Fruit fly (Drosophila melanogaster): ENCODE data around the gene CG17249.

The CG17249 gene

DNA sequence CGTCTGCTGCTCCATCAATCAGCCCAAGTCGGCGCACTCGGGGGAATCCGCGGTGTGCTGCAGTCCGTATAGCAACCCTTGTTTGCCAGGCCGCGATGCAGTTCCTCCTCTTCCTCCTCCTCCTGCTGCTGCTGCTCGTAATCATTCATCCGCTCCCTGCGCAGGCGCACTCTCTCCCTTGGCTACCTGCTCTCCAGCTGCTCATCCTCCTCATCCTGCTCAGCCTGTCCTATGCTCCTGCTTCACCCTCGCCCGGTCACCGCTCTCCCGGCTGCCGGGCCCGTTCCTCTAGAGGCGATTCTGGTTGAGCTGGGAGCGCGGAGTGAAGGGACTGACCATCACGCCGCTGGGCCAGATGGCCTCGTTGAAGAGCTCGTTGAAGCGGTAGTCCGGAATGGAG is 20.3 kb downstream of the CG17249 start:
- TF ChIP-seq cic (GFP tag; optimal IDR thresholded peaks at IDR 0.05) (no peak), tj (GFP tag; optimal IDR thresholded peaks at IDR 0.05) (no peak), Mnt (GFP tag; optimal IDR thresholded peaks at IDR 0.05) (no peak), CG33017 (tag; optimal IDR thresholded peaks at IDR 0.05) (no peak), CG12768 (GFP tag; optimal IDR thresholded peaks at IDR 0.05) (no peak), cnc (optimal IDR thresholded peaks at IDR 0.05) (no peak), Clk (GFP tag; optimal IDR thresholded peaks at IDR 0.05) (no peak), bab1 (GFP tag; optimal IDR thresholded peaks at IDR 0.05) (no peak), CG7101 (tag; optimal IDR thresholded peaks at IDR 0.05) (no peak), toe (GFP tag; optimal IDR thresholded peaks at IDR 0.05) (no peak), CG14711 (tag; optimal IDR thresholded peaks at IDR 0.05) (no peak), kay (GFP tag; ENCODE audit: borderline replicate concordance) (no peak), pad (GFP tag; optimal IDR thresholded peaks at IDR 0.05) (no peak), CG1620 (GFP tag; optimal IDR thresholded peaks at IDR 0.05) (no peak), CG11617 (GFP tag; optimal IDR thresholded peaks at IDR 0.05) (no peak)

DNA sequence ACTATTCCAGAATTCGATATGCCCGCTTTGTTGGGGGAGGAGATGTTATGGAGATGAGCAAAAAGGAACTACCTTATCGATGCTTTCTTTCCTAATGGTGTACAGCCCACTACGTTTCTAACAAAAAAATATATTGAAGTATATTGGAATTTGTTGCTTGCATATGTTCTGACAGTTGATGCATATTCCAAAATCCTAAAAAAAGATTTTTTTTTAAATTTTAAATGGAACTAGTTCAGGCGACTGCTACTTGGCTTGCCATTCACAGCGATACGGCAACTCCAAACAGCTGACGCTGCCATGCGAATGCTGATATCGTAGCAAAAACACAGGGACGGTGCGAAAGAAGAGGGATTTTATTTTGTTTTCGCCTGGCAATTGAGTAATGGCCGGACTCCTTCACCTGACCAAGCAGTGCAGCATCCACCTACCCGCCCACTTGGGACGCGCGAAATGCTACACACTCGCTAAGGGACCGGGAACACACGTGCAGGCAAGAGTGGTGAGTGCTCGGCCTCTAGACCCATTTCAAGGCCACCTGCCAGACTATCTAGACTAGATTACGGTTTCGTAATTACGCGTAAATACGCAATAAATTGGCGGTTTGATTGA is 29.0 kb downstream of the CG17249 start, which contains the start of the genes CG13926, ABCB7 and CG33230:
TSS of gene CG13926 (minus strand) at position 43 of the 612 bp plus-strand sequence.
TSS of gene ABCB7 (plus strand) at position 299 of the 612 bp plus-strand sequence.
TSS of gene CG33230 (plus strand) at position 299 of the 612 bp plus-strand sequence.
- TF ChIP-seq Mnt (GFP tag; optimal IDR thresholded peaks at IDR 0.05) (peak; percentile 70), CG12768 (GFP tag; optimal IDR thresholded peaks at IDR 0.05) (peak; percentile 48), pad (GFP tag; optimal IDR thresholded peaks at IDR 0.05) (peak; percentile 10), CG5204 (GFP tag; optimal IDR thresholded peaks at IDR 0.05) (peak; percentile 45), CG1620 (GFP tag; optimal IDR thresholded peaks at IDR 0.05) (peak; percentile 27), CG33017 (tag; optimal IDR thresholded peaks at IDR 0.05) (no peak), toe (GFP tag; optimal IDR thresholded peaks at IDR 0.05) (peak; percentile 24), Crg-1 (GFP tag; optimal IDR thresholded peaks at IDR 0.05) (peak; percentile 18), bab1 (GFP tag; optimal IDR thresholded peaks at IDR 0.05) (peak; percentile 67), Clk (GFP tag; optimal IDR thresholded peaks at IDR 0.05) (no peak), CG7045 (GFP tag; optimal IDR thresholded peaks at IDR 0.05) (peak; percentile 15), cnc (optimal IDR thresholded peaks at IDR 0.05) (no peak), CG11617 (GFP tag; optimal IDR thresholded peaks at IDR 0.05) (peak; percentile 66), kay (GFP tag; ENCODE audit: borderline replicate concordance) (no peak), tj (GFP tag; optimal IDR thresholded peaks at IDR 0.05) (peak; percentile 60), ovo (GFP tag; optimal IDR thresholded peaks at IDR 0.05) (peak; percentile 23), CG14711 (tag; optimal IDR thresholded peaks at IDR 0.05) (peak; percentile 55), Hr96 (GFP tag; optimal IDR thresholded peaks at IDR 0.05) (peak; percentile 63), CG7101 (tag; optimal IDR thresholded peaks at IDR 0.05) (peak; percentile 25), cic (GFP tag; optimal IDR thresholded peaks at IDR 0.05) (no peak)

DNA sequence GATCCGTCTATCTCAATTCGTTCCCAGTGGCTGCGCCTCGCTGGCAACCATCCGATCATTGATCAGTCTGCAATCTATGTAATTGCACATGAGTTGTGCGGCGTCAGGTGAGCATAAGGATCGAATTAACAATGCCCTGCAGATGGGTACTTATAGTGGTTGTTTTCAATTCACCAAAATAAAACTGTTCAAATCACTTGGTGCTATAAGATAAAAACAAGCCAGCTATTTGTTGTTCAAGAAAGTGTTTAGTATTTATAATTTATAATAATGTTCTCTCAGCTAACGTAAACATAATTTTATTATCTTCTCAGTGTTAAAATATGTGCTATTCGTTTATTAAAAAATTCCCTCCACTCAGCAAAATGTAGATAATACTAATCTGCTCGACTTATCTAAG is 31.6 kb downstream of the CG17249 start, which contains the start of gene CG12105:
TSS of gene CG12105 (minus strand) at position 101 of the 400 bp plus-strand sequence.
- TF ChIP-seq Hr96 (GFP tag; optimal IDR thresholded peaks at IDR 0.05) (no peak), CG5204 (GFP tag; optimal IDR thresholded peaks at IDR 0.05) (no peak), ovo (GFP tag; optimal IDR thresholded peaks at IDR 0.05) (no peak), CG1620 (GFP tag; optimal IDR thresholded peaks at IDR 0.05) (no peak), kay (GFP tag; ENCODE audit: borderline replicate concordance) (no peak), cnc (optimal IDR thresholded peaks at IDR 0.05) (no peak), CG14711 (tag; optimal IDR thresholded peaks at IDR 0.05) (no peak), toe (GFP tag; optimal IDR thresholded peaks at IDR 0.05) (no peak), cic (GFP tag; optimal IDR thresholded peaks at IDR 0.05) (no peak), CG7101 (tag; optimal IDR thresholded peaks at IDR 0.05) (no peak), CG12768 (GFP tag; optimal IDR thresholded peaks at IDR 0.05) (no peak), Crg-1 (GFP tag; optimal IDR thresholded peaks at IDR 0.05) (no peak), CG33017 (tag; optimal IDR thresholded peaks at IDR 0.05) (no peak), Clk (GFP tag; optimal IDR thresholded peaks at IDR 0.05) (no peak), CG11617 (GFP tag; optimal IDR thresholded peaks at IDR 0.05) (no peak), bab1 (GFP tag; optimal IDR thresholded peaks at IDR 0.05) (no peak), pad (GFP tag; optimal IDR thresholded peaks at IDR 0.05) (no peak), tj (GFP tag; optimal IDR thresholded peaks at IDR 0.05) (no peak)

DNA sequence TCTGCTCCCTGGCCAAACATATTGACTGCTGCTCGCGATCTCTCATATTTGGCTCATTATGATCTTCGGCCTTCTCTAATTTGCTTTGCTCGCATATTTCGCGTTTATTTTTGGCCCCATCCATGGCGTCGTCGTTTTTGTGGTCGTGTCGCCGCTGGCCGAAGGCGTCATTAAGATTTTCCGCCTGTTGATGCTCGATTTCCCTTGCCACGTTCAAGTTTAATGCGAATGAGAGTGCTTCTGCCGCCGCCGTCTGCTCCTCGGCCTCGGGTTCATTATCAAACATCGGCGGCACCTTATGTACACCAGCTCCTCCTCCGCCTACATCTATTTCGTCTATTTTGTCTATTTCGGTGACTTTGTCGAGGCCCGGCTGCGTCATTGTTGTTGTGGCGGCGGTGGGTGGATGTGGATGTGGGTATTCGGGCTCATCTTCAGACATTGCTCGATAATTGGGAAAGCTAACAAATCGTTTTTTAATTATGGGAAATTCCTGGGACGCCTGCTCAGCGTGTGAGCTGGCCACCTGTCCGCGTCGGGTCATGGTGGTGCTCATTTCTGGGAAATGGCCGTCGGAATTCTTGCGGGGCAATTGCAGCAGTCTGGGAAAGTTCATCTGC is 32.7 kb downstream of the CG17249 start:
- no peak for TF ChIP-seq CG7101 (tag; optimal IDR thresholded peaks at IDR 0.05)
- no peak for TF ChIP-seq Clk (GFP tag; optimal IDR thresholded peaks at IDR 0.05)
- no peak for TF ChIP-seq cic (GFP tag; optimal IDR thresholded peaks at IDR 0.05)
- no peak for TF ChIP-seq Crg-1 (GFP tag; optimal IDR thresholded peaks at IDR 0.05)
- no peak for TF ChIP-seq CG14711 (tag; optimal IDR thresholded peaks at IDR 0.05)
- no peak for TF ChIP-seq tj (GFP tag; optimal IDR thresholded peaks at IDR 0.05)
- no peak for TF ChIP-seq CG5204 (GFP tag; optimal IDR thresholded peaks at IDR 0.05)
- no peak for TF ChIP-seq ovo (GFP tag; optimal IDR thresholded peaks at IDR 0.05)
- no peak for TF ChIP-seq CG1620 (GFP tag; optimal IDR thresholded peaks at IDR 0.05)
- no peak for TF ChIP-seq kay (GFP tag; ENCODE audit: borderline replicate concordance)
- TF ChIP-seq Mnt (GFP tag; optimal IDR thresholded peaks at IDR 0.05) = no peak
- TF ChIP-seq bab1 (GFP tag; optimal IDR thresholded peaks at IDR 0.05) = no peak
- no peak for TF ChIP-seq cnc (optimal IDR thresholded peaks at IDR 0.05)
- no peak for TF ChIP-seq CG12768 (GFP tag; optimal IDR thresholded peaks at IDR 0.05)
- TF ChIP-seq toe (GFP tag; optimal IDR thresholded peaks at IDR 0.05) = no peak
- no peak for TF ChIP-seq CG33017 (tag; optimal IDR thresholded peaks at IDR 0.05)
- TF ChIP-seq pad (GFP tag; optimal IDR thresholded peaks at IDR 0.05) = no peak

DNA sequence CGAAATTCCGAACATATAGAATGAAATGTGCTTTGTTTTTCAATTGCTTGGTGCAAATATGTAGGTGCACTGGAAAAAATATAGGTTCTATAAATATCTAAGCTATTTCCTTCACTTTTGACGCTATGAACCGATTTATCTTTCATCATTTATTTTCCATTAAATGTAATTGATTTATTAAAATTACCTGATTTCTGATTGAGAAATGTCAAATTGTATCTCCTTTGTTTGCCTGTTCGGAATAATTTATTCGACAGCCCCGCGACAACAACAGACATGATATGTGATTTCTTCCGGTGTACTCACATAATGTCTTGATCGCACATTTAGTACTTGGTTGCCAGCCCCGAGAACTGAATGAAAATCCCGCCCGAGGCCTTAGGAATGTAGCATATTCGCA is 37.7 kb downstream of the CG17249 start:
- TF ChIP-seq cnc (optimal IDR thresholded peaks at IDR 0.05) (no peak), Mnt (GFP tag; optimal IDR thresholded peaks at IDR 0.05) (no peak), CG11617 (GFP tag; optimal IDR thresholded peaks at IDR 0.05) (no peak), Crg-1 (GFP tag; optimal IDR thresholded peaks at IDR 0.05) (no peak), ovo (GFP tag; optimal IDR thresholded peaks at IDR 0.05) (no peak), CG7101 (tag; optimal IDR thresholded peaks at IDR 0.05) (no peak), CG14711 (tag; optimal IDR thresholded peaks at IDR 0.05) (no peak), CG5204 (GFP tag; optimal IDR thresholded peaks at IDR 0.05) (no peak), pad (GFP tag; optimal IDR thresholded peaks at IDR 0.05) (no peak), CG33017 (tag; optimal IDR thresholded peaks at IDR 0.05) (no peak), Hr96 (GFP tag; optimal IDR thresholded peaks at IDR 0.05) (no peak), CG12768 (GFP tag; optimal IDR thresholded peaks at IDR 0.05) (no peak), cic (GFP tag; optimal IDR thresholded peaks at IDR 0.05) (no peak), toe (GFP tag; optimal IDR thresholded peaks at IDR 0.05) (no peak), tj (GFP tag; optimal IDR thresholded peaks at IDR 0.05) (no peak)
